Fruit fly (Drosophila melanogaster) whole organism, embryonic: ENCODE data around the gene CG12112.

Experiments used
- CG10366 ChIP-seq: fragments of 200-800 bp; sonication (Bioruptor generic); IDR thresholded peaks from 2 replicates; pipeline ENCODE4 v1.3.6; 2022; ENCODE audit warnings: missing biosample characterization, missing genetic modification characterization
- CG11398 ChIP-seq: fragments of 200-800 bp; sonication (Bioruptor generic); optimal IDR thresholded peaks from 2 replicates; lab custom pipeline; 2016; ENCODE audit warnings: missing biosample characterization, missing genetic modification characterization
- CG11560 ChIP-seq: fragments of 200-800 bp; sonication (Bioruptor generic); IDR thresholded peaks from 3 replicates; pipeline ENCODE4 v1.3.6; 2022; ENCODE audit warnings: missing biosample characterization, missing genetic modification characterization
- CG11695 ChIP-seq: fragments of 200-800 bp; sonication (Bioruptor generic); IDR thresholded peaks from 3 replicates; pipeline ENCODE4 v1.3.6; 2022; ENCODE audit warnings: missing biosample characterization, missing genetic modification characterization
- CG14441 ChIP-seq: fragments of 200-800 bp; sonication (Bioruptor generic); IDR thresholded peaks from 2 replicates; pipeline ENCODE4 v1.3.6; 2022; ENCODE audit warnings: missing biosample characterization, missing genetic modification characterization
- CG14667 ChIP-seq: fragments of 200-800 bp; sonication (Bioruptor generic); IDR thresholded peaks from 2 replicates; pipeline ENCODE4 v1.3.6; 2022; ENCODE audit warnings: missing biosample characterization, missing genetic modification characterization
- CG16863 ChIP-seq: fragments of 200-800 bp; sonication (Bioruptor generic); optimal IDR thresholded peaks from 3 replicates; lab custom pipeline; 2016; ENCODE audit warnings: missing biosample characterization, missing genetic modification characterization
- CG17359 ChIP-seq: fragments of 200-800 bp; sonication (Bioruptor generic); optimal IDR thresholded peaks from 3 replicates; lab custom pipeline; 2018; ENCODE audit warnings: missing biosample characterization, mild to moderate bottlenecking, missing genetic modification characterization, moderate library complexity
- CG17612 ChIP-seq: fragments of 200-800 bp; sonication (Bioruptor generic); IDR thresholded peaks from 2 replicates; pipeline ENCODE4 v1.3.6; 2022; ENCODE audit warnings: missing biosample characterization, missing genetic modification characterization
- CG31224 ChIP-seq: fragments of 200-800 bp; sonication (Bioruptor generic); IDR thresholded peaks from 2 replicates; pipeline ENCODE4 v1.3.6; 2022; ENCODE audit warnings: missing biosample characterization, missing genetic modification characterization
- CG32767 ChIP-seq: fragments of 200-800 bp; sonication (Bioruptor generic); IDR thresholded peaks from 2 replicates; pipeline ENCODE4 v1.3.6; 2022; ENCODE audit warnings: missing biosample characterization, missing genetic modification characterization
- CG4328 ChIP-seq: fragments of 200-800 bp; sonication (Bioruptor generic); optimal IDR thresholded peaks from 3 replicates; lab custom pipeline; 2017; ENCODE audit warnings: missing biosample characterization, missing genetic modification reagents, missing genetic modification characterization
- CG4404 ChIP-seq: fragments of 200-800 bp; sonication (Bioruptor generic); IDR thresholded peaks from 2 replicates; pipeline ENCODE4 v1.3.6; 2022; ENCODE audit warnings: missing biosample characterization, missing genetic modification characterization
- CG4707 ChIP-seq: fragments of 200-800 bp; sonication (Bioruptor generic); optimal IDR thresholded peaks from 2 replicates; lab custom pipeline; 2018; ENCODE audit warnings: missing biosample characterization, mild to moderate bottlenecking, missing genetic modification characterization, moderate library complexity
- CG6683 ChIP-seq: fragments of 200-800 bp; sonication (Bioruptor generic); optimal IDR thresholded peaks from 2 replicates; lab custom pipeline; 2017; ENCODE audit warnings: missing biosample characterization, mild to moderate bottlenecking, missing genetic modification characterization, missing genetic modification reagents
- CG6689 ChIP-seq: fragments of 200-800 bp; sonication (Bioruptor generic); IDR thresholded peaks from 2 replicates; pipeline ENCODE4 v1.3.6; 2022; ENCODE audit warnings: missing biosample characterization, missing genetic modification characterization
- CG6765 ChIP-seq: fragments of 200-800 bp; sonication (Bioruptor generic); optimal IDR thresholded peaks from 3 replicates; lab custom pipeline; 2017; ENCODE audit warnings: missing biosample characterization, mild to moderate bottlenecking, missing genetic modification characterization
- CG7987 ChIP-seq: fragments of 200-800 bp; sonication (Bioruptor generic); optimal IDR thresholded peaks from 2 replicates; lab custom pipeline; 2018; ENCODE audit warnings: missing biosample characterization, mild to moderate bottlenecking, missing genetic modification characterization, moderate library complexity
- CG8089 ChIP-seq: fragments of 200-800 bp; sonication (Bioruptor generic); optimal IDR thresholded peaks from 3 replicates; lab custom pipeline; 2016; ENCODE audit warnings: missing biosample characterization, missing genetic modification characterization
- Dad ChIP-seq: fragments of 200-800 bp; sonication (Bioruptor generic); optimal IDR thresholded peaks from 3 replicates; lab custom pipeline; 2016; ENCODE audit warnings: missing biosample characterization, missing genetic modification characterization
- Deaf1 ChIP-seq: fragments of 200-800 bp; optimal IDR thresholded peaks from 3 replicates; lab custom pipeline; 2019; ENCODE audit warnings: missing biosample characterization, mild to moderate bottlenecking, missing genetic modification characterization, moderate library complexity
- Ets97D ChIP-seq: fragments of 200-800 bp; sonication (Bioruptor generic); optimal IDR thresholded peaks from 3 replicates; lab custom pipeline; 2016; ENCODE audit warnings: missing biosample characterization, missing genetic modification characterization
- HLH4C ChIP-seq: fragments of 200-800 bp; sonication (Bioruptor generic); IDR thresholded peaks from 3 replicates; pipeline ENCODE4 v1.3.6; 2022; ENCODE audit warnings: missing biosample characterization, missing genetic modification characterization; ENCODE audit not compliant: partially characterized antibody
- Hmr ChIP-seq: fragments of 200-800 bp; sonication (Bioruptor generic); optimal IDR thresholded peaks from 3 replicates; lab custom pipeline; 2017; ENCODE audit warnings: mild to moderate bottlenecking, missing biosample characterization, missing genetic modification reagents, missing genetic modification characterization
- Hmx ChIP-seq: fragments of 200-800 bp; sonication (Bioruptor generic); optimal IDR thresholded peaks from 2 replicates; lab custom pipeline; 2016; ENCODE audit warnings: missing biosample characterization, missing genetic modification characterization
- Jarid2 ChIP-seq: fragments of 200-800 bp; sonication (Bioruptor generic); optimal IDR thresholded peaks from 3 replicates; lab custom pipeline; 2017; ENCODE audit warnings: mild to moderate bottlenecking, missing biosample characterization, missing genetic modification reagents, missing genetic modification characterization
- Lhr ChIP-seq: fragments of 200-800 bp; sonication (Bioruptor generic); optimal IDR thresholded peaks from 3 replicates; lab custom pipeline; 2017; ENCODE audit warnings: mild to moderate bottlenecking, missing biosample characterization, missing genetic modification reagents, missing genetic modification characterization
- Nf-YA ChIP-seq: fragments of 200-800 bp; sonication (Bioruptor generic); IDR thresholded peaks from 2 replicates; pipeline ENCODE4 v1.3.6; 2022; ENCODE audit warnings: missing biosample characterization, missing genetic modification characterization
- Ravus ChIP-seq: fragments of 200-800 bp; sonication (Bioruptor generic); IDR thresholded peaks from 2 replicates; pipeline ENCODE4 v1.3.6; 2022; ENCODE audit warnings: missing biosample characterization, missing genetic modification characterization
- Scr ChIP-seq: fragments of 200-800 bp; sonication (Bioruptor generic); IDR thresholded peaks from 2 replicates; pipeline ENCODE4 v1.3.6; 2022; ENCODE audit warnings: missing biosample characterization, missing genetic modification characterization; ENCODE audit not compliant: partially characterized antibody
- Vsx1 ChIP-seq: fragments of 200-800 bp; sonication (Bioruptor generic); optimal IDR thresholded peaks from 2 replicates; lab custom pipeline; 2017; ENCODE audit warnings: missing biosample characterization, mild to moderate bottlenecking, missing genetic modification characterization, missing genetic modification reagents
- Xrp1 ChIP-seq: fragments of 200-800 bp; sonication (Bioruptor generic); IDR thresholded peaks from 2 replicates; pipeline ENCODE4 v1.3.6; 2022; ENCODE audit warnings: missing biosample characterization, missing genetic modification characterization
- bbx ChIP-seq: fragments of 200-800 bp; sonication (Bioruptor generic); IDR thresholded peaks from 2 replicates; pipeline ENCODE4 v1.3.6; 2022; ENCODE audit warnings: missing biosample characterization, missing genetic modification characterization; ENCODE audit not compliant: partially characterized antibody
- chn ChIP-seq: fragments of 200-800 bp; sonication (Bioruptor generic); optimal IDR thresholded peaks from 2 replicates; lab custom pipeline; 2016; ENCODE audit warnings: missing biosample characterization, missing genetic modification characterization
- crc ChIP-seq: fragments of 200-800 bp; sonication (Bioruptor generic); optimal IDR thresholded peaks from 2 replicates; lab custom pipeline; 2016; ENCODE audit warnings: missing biosample characterization, missing genetic modification characterization
- dan ChIP-seq: fragments of 200-800 bp; sonication (Bioruptor generic); IDR thresholded peaks from 2 replicates; pipeline ENCODE4 v1.3.6; 2022; ENCODE audit warnings: missing biosample characterization, missing genetic modification characterization
- dmrt11E ChIP-seq: fragments of 200-800 bp; sonication (Bioruptor generic); optimal IDR thresholded peaks from 3 replicates; lab custom pipeline; 2018; ENCODE audit warnings: missing biosample characterization, mild to moderate bottlenecking, missing genetic modification characterization, moderate library complexity
- emc ChIP-seq: fragments of 200-800 bp; sonication (Bioruptor generic); optimal IDR thresholded peaks from 2 replicates; lab custom pipeline; 2016; ENCODE audit warnings: missing biosample characterization, missing genetic modification characterization
- en ChIP-seq: fragments of 200-800 bp; sonication (Bioruptor generic); optimal IDR thresholded peaks from 2 replicates; lab custom pipeline; 2016; ENCODE audit warnings: missing biosample characterization, missing genetic modification characterization
- fd64A ChIP-seq: fragments of 200-800 bp; sonication (Bioruptor generic); optimal IDR thresholded peaks from 3 replicates; lab custom pipeline; 2018; ENCODE audit warnings: missing biosample characterization, mild to moderate bottlenecking, missing genetic modification characterization
- fu2 ChIP-seq: fragments of 200-800 bp; sonication (Bioruptor generic); optimal IDR thresholded peaks from 2 replicates; lab custom pipeline; 2016; ENCODE audit warnings: missing biosample characterization, missing genetic modification characterization
- hth ChIP-seq: fragments of >200 bp; optimal IDR thresholded peaks from 2 replicates; lab custom pipeline; 2017; ENCODE audit warnings: inconsistent platforms
- kay ChIP-seq: fragments of 200-800 bp; sonication (Bioruptor generic); optimal IDR thresholded peaks from 2 replicates; lab custom pipeline; 2016; ENCODE audit warnings: missing biosample characterization, missing genetic modification characterization
- maf-S ChIP-seq: fragments of 200-800 bp; sonication (Bioruptor generic); optimal IDR thresholded peaks from 2 replicates; lab custom pipeline; 2016; ENCODE audit warnings: missing biosample characterization, missing genetic modification characterization
- prd ChIP-seq, 3 experiments: fragments of >200 bp in 2 of 3; fragments of 200-800 bp in 1 of 3; sonication (Bioruptor generic) in 1 of 3; optimal IDR thresholded peaks in 2 of 3; IDR thresholded peaks in 1 of 3; 2 replicates in 2 of 3; 3 replicates in 1 of 3; pipeline versions ENCODE4 v1.3.6 to Lab custom; 2017 to 2022; ENCODE audit warnings: missing biosample characterization in 1 of 3, missing genetic modification characterization in 1 of 3
- sima ChIP-seq: fragments of 200-800 bp; sonication (Bioruptor generic); optimal IDR thresholded peaks from 2 replicates; lab custom pipeline; 2016; ENCODE audit warnings: missing biosample characterization, missing genetic modification characterization
- sr ChIP-seq: fragments of 200-800 bp; sonication (Bioruptor generic); IDR thresholded peaks from 3 replicates; pipeline ENCODE4 v1.3.6; 2022; ENCODE audit warnings: missing biosample characterization, missing genetic modification characterization
- trh ChIP-seq: fragments of 200-800 bp; sonication (Bioruptor generic); optimal IDR thresholded peaks from 2 replicates; lab custom pipeline; 2016; ENCODE audit warnings: missing biosample characterization, missing genetic modification characterization
- z ChIP-seq: fragments of 200-800 bp; sonication (Bioruptor generic); IDR thresholded peaks from 3 replicates; pipeline ENCODE4 v1.3.6; 2022; ENCODE audit warnings: missing biosample characterization, missing genetic modification characterization

CG12112 gene

dm6 chrX:8561404-8562397, 1.7 kb upstream of the CG12112 start (continued):
- TF ChIP-seq CG31224 (GFP tag; lab: Robert Waterston, UW) (no peak), CG8089 (GFP tag; lab: Kevin White, UChicago) (no peak), Nf-YA (GFP tag; lab: Robert Waterston, UW) (no peak), Lhr (GFP tag; lab: Kevin White, UChicago) (no peak), CG6765 (GFP tag; lab: Kevin White, UChicago) (no peak), CG17612 (GFP tag; lab: Robert Waterston, UW) (no peak), CG4328 (GFP tag; lab: Kevin White, UChicago) (peak; percentile 21), CG16863 (GFP tag; lab: Kevin White, UChicago) (no peak), Hmx (GFP tag; lab: Kevin White, UChicago) (no peak), trh (GFP tag; lab: Kevin White, UChicago) (no peak), CG11695 (GFP tag; lab: Robert Waterston, UW) (no peak), CG32767 (no peak), CG11398 (no peak), Ravus (GFP tag; lab: Robert Waterston, UW) (no peak), dmrt11E (tag; lab: Kevin White, UChicago) (no peak), z (GFP tag; lab: Robert Waterston, UW) (no peak), maf-S (GFP tag; lab: Kevin White, UChicago) (no peak), CG6689 (GFP tag; lab: Robert Waterston, UW) (peak; percentile 38; the same call in 1 of the 2 replicates), CG14667 (GFP tag; lab: Robert Waterston, UW) (no peak), Deaf1 (tag; lab: Kevin White, UChicago) (no peak), prd (optimal IDR thresholded peaks at IDR 0.05; lab: Kevin White, UChicago) (no peak), prd (GFP tag; IDR thresholded peaks at IDR 0.05; lab: Robert Waterston, UW) (peak; percentile 37; the same call in 1 of the 3 replicates), CG6683 (GFP tag; lab: Kevin White, UChicago) (no peak), CG11560 (no peak), kay (GFP tag; lab: Kevin White, UChicago) (no peak), CG4404 (GFP tag; lab: Robert Waterston, UW) (peak; percentile 11; the same call in 1 of the 2 replicates), sima (GFP tag; lab: Kevin White, UChicago) (no peak), Scr (peak; percentile 55), CG4707 (GFP tag; lab: Kevin White, UChicago) (no peak), bbx (GFP tag; lab: Robert Waterston, UW) (peak; percentile 72), HLH4C (GFP tag; lab: Robert Waterston, UW) (peak; percentile 63; the same call in 1 of the 3 replicates), fu2 (peak; percentile 4), Jarid2 (GFP tag; lab: Kevin White, UChicago) (no peak), Ets97D (GFP tag; lab: Kevin White, UChicago) (peak; percentile 6), Hmr (GFP tag; lab: Kevin White, UChicago) (peak; percentile 44), en (no peak), CG14441 (GFP tag; lab: Robert Waterston, UW) (no peak), hth (lab: Kevin White, UChicago) (no peak), sr (peak; percentile 54; the same call in 1 of the 3 replicates), crc (GFP tag; lab: Kevin White, UChicago) (no peak), emc (no peak), fd64A (no peak), Dad (GFP tag; lab: Kevin White, UChicago) (peak; percentile 26), dan (no peak), CG7987 (GFP tag; lab: Kevin White, UChicago) (no peak), Xrp1 (GFP tag; lab: Robert Waterston, UW) (peak; percentile 46), Vsx1 (GFP tag; lab: Kevin White, UChicago) (no peak), chn (GFP tag; lab: Kevin White, UChicago) (peak; percentile 17), CG10366 (no peak), CG17359 (tag; lab: Kevin White, UChicago) (no peak)
